Fruit fly (Drosophila melanogaster) whole organism, embryonic: ENCODE results near the gene Invadolysin.

Experiments used
- Atf-2 ChIP-seq: fragments of 200-800 bp; sonication (Bioruptor generic); optimal IDR thresholded peaks from 2 replicates; lab custom pipeline; 2016; ENCODE audit warnings: missing biosample characterization, missing genetic modification characterization
- CG12659 ChIP-seq: fragments of 200-800 bp; sonication (Bioruptor generic); optimal IDR thresholded peaks from 3 replicates; lab custom pipeline; 2017; ENCODE audit warnings: mild to moderate bottlenecking, missing biosample characterization, missing genetic modification reagents, missing genetic modification characterization
- CG13624 ChIP-seq: fragments of 200-800 bp; sonication (Bioruptor generic); optimal IDR thresholded peaks from 2 replicates; lab custom pipeline; 2016; ENCODE audit warnings: missing biosample characterization, missing genetic modification characterization
- CG13775 ChIP-seq: fragments of 200-800 bp; sonication (Bioruptor generic); optimal IDR thresholded peaks from 3 replicates; lab custom pipeline; 2017; ENCODE audit warnings: missing biosample characterization, mild to moderate bottlenecking, missing genetic modification characterization
- CG15601 ChIP-seq: fragments of 200-800 bp; sonication (Bioruptor generic); optimal IDR thresholded peaks from 3 replicates; lab custom pipeline; 2019; ENCODE audit warnings: missing biosample characterization, mild to moderate bottlenecking, missing genetic modification characterization, moderate library complexity
- CG1602 ChIP-seq: fragments of 200-800 bp; sonication (Bioruptor generic); optimal IDR thresholded peaks from 3 replicates; lab custom pipeline; 2016; ENCODE audit warnings: missing biosample characterization, missing genetic modification characterization
- CG17361 ChIP-seq: fragments of 200-800 bp; sonication (Bioruptor generic); IDR thresholded peaks from 3 replicates; pipeline ENCODE4 v1.3.6; 2022; ENCODE audit warnings: missing biosample characterization, missing genetic modification characterization
- CG18262 ChIP-seq: fragments of 200-800 bp; optimal IDR thresholded peaks from 3 replicates; lab custom pipeline; 2019; ENCODE audit warnings: missing biosample characterization, mild to moderate bottlenecking, missing genetic modification characterization, moderate library complexity
- CG2199 ChIP-seq: fragments of 200-800 bp; sonication (Bioruptor generic); IDR thresholded peaks from 3 replicates; pipeline ENCODE4 v1.3.6; 2022; ENCODE audit warnings: missing biosample characterization, missing genetic modification characterization
- CG3163 ChIP-seq: fragments of 200-800 bp; sonication (Bioruptor generic); optimal IDR thresholded peaks from 3 replicates; lab custom pipeline; 2016; ENCODE audit warnings: missing biosample characterization, missing genetic modification characterization
- CG32532 ChIP-seq: fragments of 200-800 bp; sonication (Bioruptor generic); IDR thresholded peaks from 2 replicates; pipeline ENCODE4 v1.3.6; 2022; ENCODE audit warnings: missing biosample characterization, missing genetic modification characterization
- CG33557 ChIP-seq: fragments of 200-800 bp; sonication (Bioruptor generic); optimal IDR thresholded peaks from 2 replicates; lab custom pipeline; 2019; ENCODE audit warnings: missing biosample characterization, mild to moderate bottlenecking, missing genetic modification characterization, moderate library complexity
- CG34224 ChIP-seq: fragments of 200-800 bp; sonication (Bioruptor generic); IDR thresholded peaks from 3 replicates; pipeline ENCODE4 v1.3.6; 2022; ENCODE audit warnings: missing biosample characterization, missing genetic modification characterization; ENCODE audit not compliant: partially characterized antibody
- CG4424 ChIP-seq: fragments of 200-800 bp; sonication (Bioruptor generic); optimal IDR thresholded peaks from 3 replicates; lab custom pipeline; 2016; ENCODE audit warnings: missing biosample characterization, missing genetic modification characterization
- CG7271 ChIP-seq: fragments of 200-800 bp; sonication (Bioruptor generic); optimal IDR thresholded peaks from 2 replicates; lab custom pipeline; 2018; ENCODE audit warnings: missing biosample characterization, mild to moderate bottlenecking, missing genetic modification characterization, moderate library complexity
- CG8924 ChIP-seq: fragments of 200-800 bp; optimal IDR thresholded peaks from 3 replicates; lab custom pipeline; 2019; ENCODE audit warnings: missing biosample characterization, mild to moderate bottlenecking, missing genetic modification characterization, moderate library complexity
- CTCF ChIP-seq: fragments of 200-800 bp; sonication (Bioruptor generic); optimal IDR thresholded peaks from 2 replicates; lab custom pipeline; 2017; ENCODE audit warnings: missing biosample characterization, mild to moderate bottlenecking, missing genetic modification characterization, moderate library complexity
- Dp ChIP-seq: fragments of 200-800 bp; sonication (Bioruptor generic); optimal IDR thresholded peaks from 2 replicates; lab custom pipeline; 2018; ENCODE audit warnings: missing biosample characterization, mild to moderate bottlenecking, missing genetic modification characterization, moderate library complexity
- Hand ChIP-seq: fragments of 200-800 bp; sonication (Bioruptor generic); optimal IDR thresholded peaks from 2 replicates; lab custom pipeline; 2017; ENCODE audit warnings: mild to moderate bottlenecking, missing biosample characterization, missing genetic modification reagents, missing genetic modification characterization
- Sox100B ChIP-seq: fragments of 200-800 bp; sonication (Bioruptor generic); optimal IDR thresholded peaks from 3 replicates; lab custom pipeline; 2018; ENCODE audit warnings: missing biosample characterization, mild to moderate bottlenecking, missing genetic modification characterization
- amos ChIP-seq: fragments of 200-800 bp; sonication (Bioruptor generic); IDR thresholded peaks from 2 replicates; pipeline ENCODE4 v1.3.6; 2022; ENCODE audit warnings: missing biosample characterization, missing genetic modification characterization; ENCODE audit not compliant: partially characterized antibody
- bsh ChIP-seq, 2 experiments: fragments of 200-800 bp; sonication (Bioruptor generic); optimal IDR thresholded peaks; 2 replicates each; lab custom pipeline; 2017 to 2018; ENCODE audit warnings: mild to moderate bottlenecking in 2 of 2, missing biosample characterization in 2 of 2, missing genetic modification characterization in 2 of 2, moderate library complexity in 1 of 2
- chif ChIP-seq, 2 experiments: fragments of 200-800 bp; sonication (Bioruptor generic); optimal IDR thresholded peaks; 3 replicates each; lab custom pipeline; 2016; ENCODE audit warnings: missing biosample characterization in 2 of 2, missing genetic modification characterization in 2 of 2
- ci ChIP-seq: fragments of 200-800 bp; sonication (Bioruptor generic); IDR thresholded peaks from 3 replicates; pipeline ENCODE4 v1.3.6; 2022; ENCODE audit warnings: missing biosample characterization, missing genetic modification characterization
- dimm ChIP-seq: fragments of 200-800 bp; sonication (Bioruptor generic); IDR thresholded peaks from 2 replicates; pipeline ENCODE4 v1.3.6; 2022; ENCODE audit warnings: missing biosample characterization, missing genetic modification characterization
- disco-r ChIP-seq: fragments of 200-800 bp; sonication (Bioruptor generic); optimal IDR thresholded peaks from 2 replicates; lab custom pipeline; 2016; ENCODE audit warnings: missing biosample characterization, missing genetic modification characterization
- emc ChIP-seq: fragments of 200-800 bp; sonication (Bioruptor generic); optimal IDR thresholded peaks from 2 replicates; lab custom pipeline; 2016; ENCODE audit warnings: missing biosample characterization, missing genetic modification characterization
- exex ChIP-seq: fragments of 200-800 bp; sonication (Bioruptor generic); optimal IDR thresholded peaks from 4 replicates; lab custom pipeline; 2018; ENCODE audit warnings: missing biosample characterization, mild to moderate bottlenecking, missing genetic modification characterization, moderate library complexity
- eyg ChIP-seq: fragments of 200-800 bp; sonication (Bioruptor generic); optimal IDR thresholded peaks from 3 replicates; lab custom pipeline; 2016; ENCODE audit warnings: missing biosample characterization, missing genetic modification characterization
- grn ChIP-seq: fragments of 200-800 bp; sonication (Bioruptor generic); optimal IDR thresholded peaks from 3 replicates; lab custom pipeline; 2017; ENCODE audit warnings: missing biosample characterization, missing genetic modification characterization
- her ChIP-seq: fragments of 200-800 bp; sonication (Bioruptor generic); optimal IDR thresholded peaks from 2 replicates; lab custom pipeline; 2016; ENCODE audit warnings: missing biosample characterization, missing genetic modification characterization
- hkb ChIP-seq, 2 experiments: fragments of 200-800 bp in 1 of 2; fragments of >200 bp in 1 of 2; sonication (Bioruptor generic) in 1 of 2; IDR thresholded peaks in 1 of 2; optimal IDR thresholded peaks in 1 of 2; 2 replicates each; pipeline versions ENCODE4 v1.3.6 to Lab custom; 2017 to 2022; ENCODE audit warnings: missing biosample characterization in 1 of 2, missing genetic modification characterization in 1 of 2
- ind ChIP-seq: fragments of 200-800 bp; sonication (Bioruptor generic); optimal IDR thresholded peaks from 3 replicates; lab custom pipeline; 2016; ENCODE audit warnings: missing biosample characterization, missing genetic modification characterization
- kay ChIP-seq: fragments of 200-800 bp; sonication (Bioruptor generic); optimal IDR thresholded peaks from 2 replicates; lab custom pipeline; 2016; ENCODE audit warnings: missing biosample characterization, missing genetic modification characterization
- mam ChIP-seq: fragments of 200-800 bp; sonication (Bioruptor generic); optimal IDR thresholded peaks from 3 replicates; lab custom pipeline; 2016; ENCODE audit warnings: missing biosample characterization, missing genetic modification characterization
- nau ChIP-seq: fragments of 200-800 bp; sonication (Bioruptor generic); optimal IDR thresholded peaks from 3 replicates; lab custom pipeline; 2017; ENCODE audit warnings: missing biosample characterization, mild to moderate bottlenecking, missing genetic modification characterization, missing genetic modification reagents
- nerfin-1 ChIP-seq: fragments of 200-800 bp; sonication (Bioruptor generic); optimal IDR thresholded peaks from 3 replicates; lab custom pipeline; 2019; ENCODE audit warnings: missing biosample characterization, mild to moderate bottlenecking, missing genetic modification characterization, moderate library complexity
- p53 ChIP-seq: fragments of 200-800 bp; sonication (Bioruptor generic); optimal IDR thresholded peaks from 2 replicates; lab custom pipeline; 2016; ENCODE audit warnings: missing biosample characterization, missing genetic modification characterization
- pan ChIP-seq, 4 experiments: fragments of >200 bp in 3 of 4; fragments of 200-800 bp in 1 of 4; sonication (Bioruptor generic) in 1 of 4; optimal IDR thresholded peaks in 3 of 4; IDR thresholded peaks in 1 of 4; 2 replicates each; pipeline versions ENCODE4 v1.3.6 to Lab custom; 2017 to 2022; ENCODE audit warnings: missing biosample characterization in 2 of 4, missing genetic modification characterization in 2 of 4, mixed read lengths in 1 of 4
- pnt ChIP-seq: fragments of 200-800 bp; sonication (Bioruptor generic); optimal IDR thresholded peaks from 3 replicates; lab custom pipeline; 2016; ENCODE audit warnings: missing biosample characterization, missing genetic modification characterization
- schlank ChIP-seq: fragments of 200-800 bp; sonication (Bioruptor generic); optimal IDR thresholded peaks from 2 replicates; lab custom pipeline; 2018; ENCODE audit warnings: missing biosample characterization, mild to moderate bottlenecking, missing genetic modification characterization
- slbo ChIP-seq: fragments of 200-800 bp; sonication (Bioruptor generic); IDR thresholded peaks from 2 replicates; pipeline ENCODE4 v1.3.6; 2022; ENCODE audit warnings: missing biosample characterization, missing genetic modification characterization
- sna ChIP-seq: fragments of 200-800 bp; sonication (Bioruptor generic); IDR thresholded peaks from 2 replicates; pipeline ENCODE4 v1.3.6; 2022; ENCODE audit warnings: missing biosample characterization, missing genetic modification characterization; ENCODE audit not compliant: partially characterized antibody
- sqz ChIP-seq: fragments of 200-800 bp; sonication (Bioruptor generic); optimal IDR thresholded peaks from 3 replicates; lab custom pipeline; 2018; ENCODE audit warnings: missing biosample characterization, mild to moderate bottlenecking, missing genetic modification characterization
- sug ChIP-seq: fragments of 200-800 bp; optimal IDR thresholded peaks from 2 replicates; lab custom pipeline; 2019; ENCODE audit warnings: missing biosample characterization, mild to moderate bottlenecking, missing genetic modification characterization, moderate library complexity
- tio ChIP-seq: fragments of 200-800 bp; sonication (Bioruptor generic); optimal IDR thresholded peaks from 2 replicates; lab custom pipeline; 2017; ENCODE audit warnings: missing biosample characterization, missing genetic modification characterization, inconsistent platforms
- tup ChIP-seq: fragments of 200-800 bp; sonication (Bioruptor generic); optimal IDR thresholded peaks from 2 replicates; lab custom pipeline; 2016; ENCODE audit warnings: missing biosample characterization, mild to moderate bottlenecking, missing genetic modification characterization, moderate library complexity
- vvl ChIP-seq: fragments of 200-800 bp; sonication (Bioruptor generic); IDR thresholded peaks from 2 replicates; pipeline ENCODE4 v1.3.6; 2022; ENCODE audit warnings: missing biosample characterization, missing genetic modification characterization
- wek ChIP-seq: fragments of 200-800 bp; sonication (Bioruptor generic); optimal IDR thresholded peaks from 3 replicates; lab custom pipeline; 2018; ENCODE audit warnings: missing biosample characterization, mild to moderate bottlenecking, missing genetic modification characterization, moderate library complexity
- zfh2 ChIP-seq: fragments of 200-800 bp; sonication (Bioruptor generic); optimal IDR thresholded peaks from 2 replicates; lab custom pipeline; 2016; ENCODE audit warnings: missing biosample characterization, missing genetic modification characterization

The Invadolysin gene

dm6 chr3R:10203554-10203953 is 59.1 kb downstream of the Invadolysin start (continued):
- no peak for TF ChIP-seq Atf-2 (GFP tag; lab: Kevin White, UChicago)
- TF ChIP-seq eyg (GFP tag; lab: Kevin White, UChicago): no peak
- no peak for TF ChIP-seq sqz (GFP tag; lab: Kevin White, UChicago)
- peak; percentile 73 for TF ChIP-seq ci (GFP tag; lab: Robert Waterston, UW)
- TF ChIP-seq emc (GFP tag; lab: Kevin White, UChicago): no peak
- no peak for TF ChIP-seq CG8924 (tag; lab: Kevin White, UChicago)
- no peak for TF ChIP-seq CG3163
- TF ChIP-seq nau (GFP tag; lab: Kevin White, UChicago): no peak
- no peak for TF ChIP-seq zfh2
- TF ChIP-seq wek (GFP tag; lab: Kevin White, UChicago): no peak
- no peak for TF ChIP-seq slbo (GFP tag; lab: Robert Waterston, UW)
- peak; percentile 37 to 60 for TF ChIP-seq chif (GFP tag; optimal IDR thresholded peaks at IDR 0.05; lab: Kevin White, UChicago)
- TF ChIP-seq sug (tag; lab: Kevin White, UChicago): no peak
- peak; percentile 42 for TF ChIP-seq CG7271 (tag; lab: Kevin White, UChicago)
- TF ChIP-seq schlank: no peak
- TF ChIP-seq hkb (optimal IDR thresholded peaks at IDR 0.05; lab: Kevin White, UChicago): no peak
- TF ChIP-seq hkb (GFP tag; IDR thresholded peaks at IDR 0.05; lab: Robert Waterston, UW): no peak
- TF ChIP-seq Dp: no peak
- 0 out of 3 replicates have a peak, but pooled peaks have one; percentile 12 for TF ChIP-seq CG17361 (GFP tag; lab: Robert Waterston, UW)
- peak; percentile 44 for TF ChIP-seq Sox100B (GFP tag; lab: Kevin White, UChicago)
- TF ChIP-seq CG18262 (tag; lab: Kevin White, UChicago): peak; percentile 28
- peak; percentile 23 for TF ChIP-seq nerfin-1
- no peak for TF ChIP-seq CG1602 (GFP tag; lab: Kevin White, UChicago)
- TF ChIP-seq kay (GFP tag; lab: Kevin White, UChicago): no peak
- no peak for TF ChIP-seq disco-r (GFP tag; lab: Kevin White, UChicago)
- no peak for TF ChIP-seq exex
- peak; percentile 50 for TF ChIP-seq vvl
- no peak for TF ChIP-seq sna (GFP tag; lab: Robert Waterston, UW)
- no peak for TF ChIP-seq pnt (GFP tag; lab: Kevin White, UChicago)
- no peak for TF ChIP-seq dimm
- no peak for TF ChIP-seq grn (GFP tag; lab: Kevin White, UChicago)
- TF ChIP-seq mam (GFP tag; lab: Kevin White, UChicago): no peak
- peak; percentile 24 for TF ChIP-seq CG13624
- TF ChIP-seq pan (optimal IDR thresholded peaks at IDR 0.05; lab: Kevin White, UChicago): no peak
- peak in 1 of 2 experiments; percentile 32 for TF ChIP-seq pan (GFP tag; optimal IDR thresholded peaks at IDR 0.05 in 1 of 2, IDR thresholded peaks at IDR 0.05 in 1 of 2)
- TF ChIP-seq Hand: no peak
- no peak for TF ChIP-seq tup
- TF ChIP-seq CG34224 (GFP tag; lab: Robert Waterston, UW): no peak
- no peak for TF ChIP-seq her (GFP tag; lab: Kevin White, UChicago)
- TF ChIP-seq CG2199 (GFP tag; lab: Robert Waterston, UW): peak; percentile 86
- TF ChIP-seq bsh (GFP tag; optimal IDR thresholded peaks at IDR 0.05; lab: Kevin White, UChicago): peak in 1 of 2 experiments; percentile 45
- TF ChIP-seq CG33557: peak; percentile 20
- no peak for TF ChIP-seq tio
- TF ChIP-seq CG32532: peak; percentile 63; the same call in 1 of the 2 replicates
- TF ChIP-seq CG4424 (GFP tag; lab: Kevin White, UChicago): peak; percentile 61
- peak; percentile 4 for TF ChIP-seq CG12659 (GFP tag; lab: Kevin White, UChicago)
- peak; percentile 95 for TF ChIP-seq CTCF (GFP tag; lab: Kevin White, UChicago)
- TF ChIP-seq amos (GFP tag; lab: Robert Waterston, UW): no peak; the same call in 1 of the 2 replicates
- TF ChIP-seq CG13775 (GFP tag; lab: Kevin White, UChicago): no peak
- peak; percentile 99 for TF ChIP-seq CG15601 (tag; lab: Kevin White, UChicago)
- TF ChIP-seq p53: no peak
- TF ChIP-seq ind (GFP tag; lab: Kevin White, UChicago): no peak
